Worm (Caenorhabditis elegans) whole organism, L4 larva: Measurements from ENCODE around the gene mrps-21.

ENCODE experiments used
- R02D3.7 ChIP-seq: fragments of 150-350 bp; sonication (generic microtip); optimal IDR thresholded peaks from 3 replicates; lab custom pipeline; 2014; ENCODE audit warnings: missing biosample characterization, missing genetic modification characterization
- ZK546.5 ChIP-seq, 2 experiments: sonication (generic microtip); optimal IDR thresholded peaks; 2 replicates each; lab custom pipeline; 2017; ENCODE audit warnings: missing biosample characterization in 2 of 2, missing genetic modification characterization in 2 of 2
- fos-1 ChIP-seq: fragments of 150-350 bp; optimal IDR thresholded peaks from 2 replicates; lab custom pipeline; 2014; ENCODE audit warnings: missing biosample characterization, missing genetic modification characterization
- nhr-76 ChIP-seq: fragments of 150-350 bp; optimal IDR thresholded peaks from 2 replicates; lab custom pipeline; 2014; ENCODE audit warnings: missing biosample characterization, missing genetic modification characterization
- skn-1 ChIP-seq: fragments of 150-350 bp; optimal IDR thresholded peaks from 2 replicates; lab custom pipeline; 2014; ENCODE audit warnings: missing biosample characterization, missing genetic modification characterization
- zip-2 ChIP-seq: fragments of 150-350 bp; optimal IDR thresholded peaks from 2 replicates; lab custom pipeline; 2014; ENCODE audit warnings: missing biosample characterization, missing genetic modification characterization

- TF ChIP-seq zip-2 (tag; lab: Kevin White, UChicago): no peak
- no peak for TF ChIP-seq skn-1 (tag; lab: Kevin White, UChicago)
- TF ChIP-seq ZK546.5 (tag; optimal IDR thresholded peaks at IDR 0.05; lab: Kevin White, UChicago): no peak
- TF ChIP-seq fos-1 (tag; lab: Kevin White, UChicago): no peak
- no peak for TF ChIP-seq R02D3.7 (tag; lab: Kevin White, UChicago)
- no peak for TF ChIP-seq nhr-76 (tag; lab: Kevin White, UChicago)
Observed at ce11 chrIV:4665079-4665478, 5.8 kb upstream of the mrps-21 start, which contains the start of gene F29B9.1.
